Fruit fly (Drosophila melanogaster): Measurements from ENCODE around the gene CG1142.

- no peak for TF ChIP-seq CTCF (optimal IDR thresholded peaks at IDR 0.05)
- TF ChIP-seq CG8478 (optimal IDR thresholded peaks at IDR 0.05), result no peak
Observed at dm6 chr3R:7522266-7522955, 48.8 kb upstream of the CG1142 start.

Data from S2 (cell line).